Worm (Caenorhabditis elegans): Measurements from ENCODE around the gene insc-1.

The insc-1 gene

ce11 chrII:7356773-7357172, 1.9 kb upstream of the insc-1 start:
- TF ChIP-seq ceh-48 (tag; optimal IDR thresholded peaks at IDR 0.05): no peak
- no peak for TF ChIP-seq eyg-1 (tag; optimal IDR thresholded peaks at IDR 0.05)
- TF ChIP-seq ceh-24 (tag; optimal IDR thresholded peaks at IDR 0.05): no peak
- no peak for TF ChIP-seq hlh-30 (tag; optimal IDR thresholded peaks at IDR 0.05; ENCODE audit: insufficient read depth)
- TF ChIP-seq T23F11.4 (GFP tag; optimal IDR thresholded peaks at IDR 0.05): no peak
- no peak for TF ChIP-seq unc-3 (GFP tag; conservative IDR thresholded peaks at IDR 0.05)
- TF ChIP-seq unc-3 (tag; optimal IDR thresholded peaks at IDR 0.05): no peak
- TF ChIP-seq pha-4 (tag; optimal IDR thresholded peaks at IDR 0.05): no peak
- no peak for TF ChIP-seq C38D4.7 (GFP tag; optimal IDR thresholded peaks at IDR 0.05)
- TF ChIP-seq ceh-34 (tag; optimal IDR thresholded peaks at IDR 0.05): no peak
- no peak for TF ChIP-seq Y22D7AL.16 (tag; optimal IDR thresholded peaks at IDR 0.05)
- TF ChIP-seq ceh-22 (tag; optimal IDR thresholded peaks at IDR 0.05): no peak
- TF ChIP-seq ceh-6 (GFP tag; optimal IDR thresholded peaks at IDR 0.05): no peak
- TF ChIP-seq nhr-11 (tag; optimal IDR thresholded peaks at IDR 0.05): no peak
- TF ChIP-seq elt-2 (tag; optimal IDR thresholded peaks at IDR 0.05): no peak
- no peak for TF ChIP-seq madf-2 (tag; optimal IDR thresholded peaks at IDR 0.05)
- TF ChIP-seq ceh-18 (tag; optimal IDR thresholded peaks at IDR 0.05): no peak
- TF ChIP-seq zip-5 (tag; optimal IDR thresholded peaks at IDR 0.05): no peak

ce11 chrII:7357176-7357575, 1.5 kb upstream of the insc-1 start:
- no peak for TF ChIP-seq zip-5 (tag; optimal IDR thresholded peaks at IDR 0.05)

ce11 chrII:7363990-7364455, 5.3 kb downstream of the insc-1 start, which contains the start of gene msra-1:
Gene msra-1, minus strand, starts transcription at chrII:7364040.
- TF ChIP-seq dve-1 (tag; optimal IDR thresholded peaks at IDR 0.05) (peak; percentile 35), hlh-15 (tag; optimal IDR thresholded peaks at IDR 0.05) (no peak), unc-55 (GFP tag; optimal IDR thresholded peaks at IDR 0.05) (peak; percentile 90), ahr-1 (tag; optimal IDR thresholded peaks at IDR 0.05) (no peak), ceh-14 (tag; optimal IDR thresholded peaks at IDR 0.05) (no peak), pat-9 (tag; optimal IDR thresholded peaks at IDR 0.05) (no peak)

- TF ChIP-seq tbx-7 (tag; optimal IDR thresholded peaks at IDR 0.05): no peak
- no peak for TF ChIP-seq C08G9.2 (tag; optimal IDR thresholded peaks at IDR 0.05)
- no peak for TF ChIP-seq tbx-2 (tag; optimal IDR thresholded peaks at IDR 0.05)
- TF ChIP-seq nhr-11 (tag; optimal IDR thresholded peaks at IDR 0.05): no peak
- TF ChIP-seq pha-2 (tag; optimal IDR thresholded peaks at IDR 0.05): no peak
- no peak for TF ChIP-seq unc-42 (tag; optimal IDR thresholded peaks at IDR 0.05)
- TF ChIP-seq ref-2 (tag; optimal IDR thresholded peaks at IDR 0.05): no peak
- no peak for TF ChIP-seq ceh-30 (tag; optimal IDR thresholded peaks at IDR 0.05)
- no peak for TF ChIP-seq syd-9 (tag; optimal IDR thresholded peaks at IDR 0.05)
- no peak for TF ChIP-seq fkh-6 (tag; optimal IDR thresholded peaks at IDR 0.05)
- TF ChIP-seq ceh-19 (GFP tag; optimal IDR thresholded peaks at IDR 0.05): no peak
- no peak for TF ChIP-seq pat-9 (tag; optimal IDR thresholded peaks at IDR 0.05)
- TF ChIP-seq ahr-1 (tag; optimal IDR thresholded peaks at IDR 0.05): no peak
- TF ChIP-seq pqm-1 (tag; optimal IDR thresholded peaks at IDR 0.05): no peak
- TF ChIP-seq hlh-8 (tag; optimal IDR thresholded peaks at IDR 0.05): no peak
- TF ChIP-seq lin-11 (tag; optimal IDR thresholded peaks at IDR 0.05): no peak
- TF ChIP-seq hlh-13 (GFP tag; optimal IDR thresholded peaks at IDR 0.05): no peak
Measured at ce11 chrII:7368761-7369160, 10.1 kb downstream of the insc-1 start, which contains the start of gene F43E2.6. Gene F43E2.6, minus strand, starts transcription at chrII:7368861.
